Worm (Caenorhabditis elegans): Measurements from ENCODE around the gene R148.4.

The R148.4 gene

ce11 chrIII:3139144-3139543 is 32.2 kb upstream of the R148.4 start, which contains the start of gene mec-12:
TSS of gene mec-12 (minus strand) at chrIII:3139234.
- TF ChIP-seq flt-1 (GFP tag; IDR thresholded peaks at IDR 0.05) (no peak), hmbx-1 (tag; optimal IDR thresholded peaks at IDR 0.05) (no peak), scrt-1 (GFP tag; IDR thresholded peaks at IDR 0.05) (no peak), ets-7 (tag; optimal IDR thresholded peaks at IDR 0.05) (no peak), ceh-36 (tag; optimal IDR thresholded peaks at IDR 0.05) (no peak), hnd-1 (tag; optimal IDR thresholded peaks at IDR 0.05) (no peak), tra-4 (tag; optimal IDR thresholded peaks at IDR 0.05) (no peak), aly-1 (tag; optimal IDR thresholded peaks at IDR 0.05) (no peak), tbx-11 (GFP tag; IDR thresholded peaks at IDR 0.05) (no peak), F13C5.2 (tag; optimal IDR thresholded peaks at IDR 0.05) (no peak), tbx-37 (GFP tag; conservative IDR thresholded peaks at IDR 0.05) (no peak), hmg-4 (GFP tag; optimal IDR thresholded peaks at IDR 0.05) (no peak), pes-1 (GFP tag; IDR thresholded peaks at IDR 0.05) (no peak), ceh-13 (GFP tag; optimal IDR thresholded peaks at IDR 0.05) (no peak), ama-1 (optimal IDR thresholded peaks at IDR 0.05) (no peak), B0310.2 (tag; optimal IDR thresholded peaks at IDR 0.05) (no peak), sea-1 (GFP tag; conservative IDR thresholded peaks at IDR 0.05) (no peak)

- TF ChIP-seq hmbx-1 (tag; optimal IDR thresholded peaks at IDR 0.05), result no peak
- TF ChIP-seq F13C5.2 (tag; optimal IDR thresholded peaks at IDR 0.05), result no peak
- TF ChIP-seq hmg-4 (GFP tag; optimal IDR thresholded peaks at IDR 0.05), result no peak
- TF ChIP-seq hnd-1 (tag; optimal IDR thresholded peaks at IDR 0.05), result no peak
- no peak for TF ChIP-seq pes-1 (GFP tag; IDR thresholded peaks at IDR 0.05)
- no peak for TF ChIP-seq sea-1 (GFP tag; conservative IDR thresholded peaks at IDR 0.05)
Measured at ce11 chrIII:3140227-3140626, 31.2 kb upstream of the R148.4 start.

ce11 chrIII:3142078-3142477 is 29.3 kb upstream of the R148.4 start:
- no peak for TF ChIP-seq F13C5.2 (tag; optimal IDR thresholded peaks at IDR 0.05)
- no peak for TF ChIP-seq tra-4 (tag; optimal IDR thresholded peaks at IDR 0.05)

- TF ChIP-seq B0310.2 (tag; optimal IDR thresholded peaks at IDR 0.05), result no peak
- TF ChIP-seq pes-1 (GFP tag; IDR thresholded peaks at IDR 0.05), result no peak
- TF ChIP-seq hmg-4 (GFP tag; optimal IDR thresholded peaks at IDR 0.05), result no peak
- no peak for TF ChIP-seq flt-1 (GFP tag; IDR thresholded peaks at IDR 0.05)
- no peak for TF ChIP-seq F13C5.2 (tag; optimal IDR thresholded peaks at IDR 0.05)
- no peak for TF ChIP-seq ceh-36 (tag; optimal IDR thresholded peaks at IDR 0.05)
- TF ChIP-seq scrt-1 (GFP tag; IDR thresholded peaks at IDR 0.05), result no peak
- TF ChIP-seq ceh-13 (GFP tag; optimal IDR thresholded peaks at IDR 0.05), result no peak
- no peak for TF ChIP-seq aly-1 (tag; optimal IDR thresholded peaks at IDR 0.05)
- no peak for TF ChIP-seq ets-7 (tag; optimal IDR thresholded peaks at IDR 0.05)
- TF ChIP-seq ama-1 (optimal IDR thresholded peaks at IDR 0.05), result no peak
- no peak for TF ChIP-seq hnd-1 (tag; optimal IDR thresholded peaks at IDR 0.05)
- TF ChIP-seq hmbx-1 (tag; optimal IDR thresholded peaks at IDR 0.05), result no peak
- TF ChIP-seq tbx-11 (GFP tag; IDR thresholded peaks at IDR 0.05), result no peak
Measured at ce11 chrIII:3143657-3144056, 27.7 kb upstream of the R148.4 start, which contains the start of gene C44B11.4. TSS of gene C44B11.4 (minus strand) at chrIII:3143757.

ce11 chrIII:3152848-3153247 is 18.5 kb upstream of the R148.4 start, which contains the start of gene C44B11.6:
TSS of gene C44B11.6 (plus strand) at chrIII:3153148.
- no peak for TF ChIP-seq B0310.2 (tag; optimal IDR thresholded peaks at IDR 0.05)
- no peak for TF ChIP-seq aly-1 (tag; optimal IDR thresholded peaks at IDR 0.05)
- no peak for TF ChIP-seq ama-1 (optimal IDR thresholded peaks at IDR 0.05)
- no peak for TF ChIP-seq ets-7 (tag; optimal IDR thresholded peaks at IDR 0.05)
- TF ChIP-seq flt-1 (GFP tag; IDR thresholded peaks at IDR 0.05), result no peak
- no peak for TF ChIP-seq tbx-37 (GFP tag; conservative IDR thresholded peaks at IDR 0.05)
- TF ChIP-seq scrt-1 (GFP tag; IDR thresholded peaks at IDR 0.05), result no peak
- no peak for TF ChIP-seq ceh-13 (GFP tag; optimal IDR thresholded peaks at IDR 0.05)
- TF ChIP-seq hnd-1 (tag; optimal IDR thresholded peaks at IDR 0.05), result no peak
- TF ChIP-seq sea-1 (GFP tag; conservative IDR thresholded peaks at IDR 0.05), result no peak

ce11 chrIII:3154968-3155367 is 16.4 kb upstream of the R148.4 start, which contains the start of gene C44B11.1:
TSS of gene C44B11.1 (plus strand) at chrIII:3155268.
- TF ChIP-seq hmg-4 (GFP tag; optimal IDR thresholded peaks at IDR 0.05) (no peak), ceh-13 (GFP tag; optimal IDR thresholded peaks at IDR 0.05) (no peak), tbx-37 (GFP tag; conservative IDR thresholded peaks at IDR 0.05) (no peak), scrt-1 (GFP tag; IDR thresholded peaks at IDR 0.05) (no peak), ceh-36 (tag; optimal IDR thresholded peaks at IDR 0.05) (no peak), sea-1 (GFP tag; conservative IDR thresholded peaks at IDR 0.05) (no peak), ama-1 (optimal IDR thresholded peaks at IDR 0.05) (no peak), ets-7 (tag; optimal IDR thresholded peaks at IDR 0.05) (no peak), tra-4 (tag; optimal IDR thresholded peaks at IDR 0.05) (no peak)

ce11 chrIII:3160490-3160889 is 10.9 kb upstream of the R148.4 start:
- TF ChIP-seq ets-7 (tag; optimal IDR thresholded peaks at IDR 0.05) (no peak), flt-1 (GFP tag; IDR thresholded peaks at IDR 0.05) (no peak), sea-1 (GFP tag; conservative IDR thresholded peaks at IDR 0.05) (no peak), hmg-4 (GFP tag; optimal IDR thresholded peaks at IDR 0.05) (no peak), F13C5.2 (tag; optimal IDR thresholded peaks at IDR 0.05) (no peak), hmbx-1 (tag; optimal IDR thresholded peaks at IDR 0.05) (no peak)

- TF ChIP-seq pes-1 (GFP tag; IDR thresholded peaks at IDR 0.05) (no peak), ceh-36 (tag; optimal IDR thresholded peaks at IDR 0.05) (no peak), hmg-4 (GFP tag; optimal IDR thresholded peaks at IDR 0.05) (no peak), hmbx-1 (tag; optimal IDR thresholded peaks at IDR 0.05) (no peak), ama-1 (optimal IDR thresholded peaks at IDR 0.05) (no peak), tbx-37 (GFP tag; conservative IDR thresholded peaks at IDR 0.05) (no peak), F13C5.2 (tag; optimal IDR thresholded peaks at IDR 0.05) (no peak), B0310.2 (tag; optimal IDR thresholded peaks at IDR 0.05) (no peak), scrt-1 (GFP tag; IDR thresholded peaks at IDR 0.05) (no peak)
Measured at ce11 chrIII:3161600-3161999, 9.8 kb upstream of the R148.4 start.
